Worm (Caenorhabditis elegans): ENCODE data around the gene ncx-6.

The ncx-6 gene

DNA sequence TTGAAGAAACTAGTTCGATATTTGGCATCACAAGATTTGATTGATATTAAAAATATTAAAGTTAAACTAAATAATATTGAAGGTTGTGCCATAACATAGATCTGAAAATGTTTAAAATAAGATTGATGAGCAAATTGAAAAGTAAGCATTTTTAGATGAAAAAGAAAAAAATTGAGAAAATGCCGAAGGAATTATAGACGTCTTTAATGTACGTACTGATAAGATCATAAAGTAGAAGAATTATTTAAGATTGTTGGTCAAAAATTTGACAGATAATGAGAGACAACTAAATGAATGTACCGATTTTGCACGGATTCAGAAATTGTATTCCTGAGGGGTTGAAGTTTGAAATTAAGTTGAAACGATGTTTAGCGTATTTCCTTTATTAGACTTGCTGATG lies 6.4 kb upstream of the ncx-6 start, which contains the start of gene ncx-7:
Gene ncx-7, minus strand, starts transcription at position 101 of the 400 bp plus-strand sequence.
- no peak for TF ChIP-seq ama-1 (optimal IDR thresholded peaks at IDR 0.05)
- no peak for TF ChIP-seq tra-4 (tag; optimal IDR thresholded peaks at IDR 0.05)
- TF ChIP-seq tbx-37 (GFP tag; conservative IDR thresholded peaks at IDR 0.05) = no peak

- peak; percentile 57 for TF ChIP-seq ama-1 (optimal IDR thresholded peaks at IDR 0.05)
- TF ChIP-seq sea-1 (GFP tag; conservative IDR thresholded peaks at IDR 0.05) = no peak
- no peak for TF ChIP-seq F13C5.2 (tag; optimal IDR thresholded peaks at IDR 0.05)
- no peak for TF ChIP-seq ceh-13 (GFP tag; optimal IDR thresholded peaks at IDR 0.05)
These were observed 3.5 kb upstream of the ncx-6 start for ce11 chrIII:9717243-9717642.

DNA sequence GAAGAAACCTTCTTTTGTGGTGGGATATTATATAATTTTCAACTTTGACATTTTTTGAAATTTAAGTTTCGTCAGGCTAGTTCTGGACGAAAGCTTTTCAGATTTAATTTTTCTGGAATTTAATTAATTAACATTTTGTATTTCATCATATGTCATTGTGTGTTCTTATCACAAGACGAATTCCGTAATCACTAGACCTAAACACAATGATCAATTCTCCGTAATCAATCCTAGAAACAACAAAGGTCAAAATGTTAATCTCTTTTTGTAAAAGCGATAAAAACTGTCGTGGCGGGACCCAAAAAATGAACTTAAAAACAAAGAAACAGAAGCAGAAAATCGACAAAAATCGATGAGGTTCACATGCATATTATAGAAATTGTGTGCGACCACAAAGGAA lies 982 bp upstream of the ncx-6 start:
- no peak for TF ChIP-seq aly-1 (tag; optimal IDR thresholded peaks at IDR 0.05)
- TF ChIP-seq pes-1 (GFP tag; IDR thresholded peaks at IDR 0.05) = no peak
- TF ChIP-seq scrt-1 (GFP tag; IDR thresholded peaks at IDR 0.05) = no peak
- no peak for TF ChIP-seq ceh-13 (GFP tag; optimal IDR thresholded peaks at IDR 0.05)
- TF ChIP-seq hmg-4 (GFP tag; optimal IDR thresholded peaks at IDR 0.05) = no peak
- TF ChIP-seq ama-1 (optimal IDR thresholded peaks at IDR 0.05) = no peak
- no peak for TF ChIP-seq tbx-37 (GFP tag; conservative IDR thresholded peaks at IDR 0.05)
- TF ChIP-seq ceh-36 (tag; optimal IDR thresholded peaks at IDR 0.05) = no peak
- TF ChIP-seq flt-1 (GFP tag; IDR thresholded peaks at IDR 0.05) = no peak
- no peak for TF ChIP-seq B0310.2 (tag; optimal IDR thresholded peaks at IDR 0.05)
- TF ChIP-seq tra-4 (tag; optimal IDR thresholded peaks at IDR 0.05) = no peak
- no peak for TF ChIP-seq ets-7 (tag; optimal IDR thresholded peaks at IDR 0.05)
- no peak for TF ChIP-seq tbx-11 (GFP tag; IDR thresholded peaks at IDR 0.05)
- TF ChIP-seq hnd-1 (tag; optimal IDR thresholded peaks at IDR 0.05) = no peak
- TF ChIP-seq sea-1 (GFP tag; conservative IDR thresholded peaks at IDR 0.05) = no peak
- no peak for TF ChIP-seq F13C5.2 (tag; optimal IDR thresholded peaks at IDR 0.05)

DNA sequence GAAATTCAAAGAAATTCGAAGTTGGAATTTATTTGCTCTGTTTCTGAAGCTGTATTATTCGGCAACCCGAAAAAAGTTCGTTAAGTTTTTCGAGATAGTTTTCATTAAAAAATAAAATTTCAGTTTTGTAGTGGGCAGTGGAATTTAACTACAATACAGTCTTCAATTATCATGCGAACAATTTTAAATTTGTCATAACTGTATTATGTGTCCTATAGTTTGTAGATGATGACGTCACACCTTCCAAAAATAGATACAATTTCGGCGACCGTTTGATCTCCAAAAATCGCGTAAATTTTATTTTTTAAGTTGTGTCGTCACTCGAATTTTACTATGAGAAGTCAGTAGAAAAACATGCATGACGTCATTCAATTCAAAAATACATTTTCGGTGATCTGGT lies 567 bp downstream of the ncx-6 start:
- no peak for TF ChIP-seq pes-1 (GFP tag; IDR thresholded peaks at IDR 0.05)
- no peak for TF ChIP-seq scrt-1 (GFP tag; IDR thresholded peaks at IDR 0.05)
- TF ChIP-seq ceh-36 (tag; optimal IDR thresholded peaks at IDR 0.05) = no peak

ce11 chrIII:9711163-9711562 lies 2.6 kb downstream of the ncx-6 start:
- TF ChIP-seq pes-1 (GFP tag; IDR thresholded peaks at IDR 0.05) (no peak), hmg-4 (GFP tag; optimal IDR thresholded peaks at IDR 0.05) (no peak), aly-1 (tag; optimal IDR thresholded peaks at IDR 0.05) (no peak), ama-1 (optimal IDR thresholded peaks at IDR 0.05) (no peak), sea-1 (GFP tag; conservative IDR thresholded peaks at IDR 0.05) (no peak), ets-7 (tag; optimal IDR thresholded peaks at IDR 0.05) (no peak), F13C5.2 (tag; optimal IDR thresholded peaks at IDR 0.05) (no peak), flt-1 (GFP tag; IDR thresholded peaks at IDR 0.05) (no peak), ceh-36 (tag; optimal IDR thresholded peaks at IDR 0.05) (no peak), scrt-1 (GFP tag; IDR thresholded peaks at IDR 0.05) (no peak), tbx-11 (GFP tag; IDR thresholded peaks at IDR 0.05) (no peak), tbx-37 (GFP tag; conservative IDR thresholded peaks at IDR 0.05) (no peak), hnd-1 (tag; optimal IDR thresholded peaks at IDR 0.05) (no peak), ceh-13 (GFP tag; optimal IDR thresholded peaks at IDR 0.05) (no peak), tra-4 (tag; optimal IDR thresholded peaks at IDR 0.05) (no peak), B0310.2 (tag; optimal IDR thresholded peaks at IDR 0.05) (no peak), hmbx-1 (tag; optimal IDR thresholded peaks at IDR 0.05) (no peak)

ce11 chrIII:9705157-9705905 lies 8.4 kb downstream of the ncx-6 start:
- TF ChIP-seq ceh-13 (GFP tag; optimal IDR thresholded peaks at IDR 0.05) = no peak
- no peak for TF ChIP-seq hmbx-1 (tag; optimal IDR thresholded peaks at IDR 0.05)
- TF ChIP-seq sea-1 (GFP tag; conservative IDR thresholded peaks at IDR 0.05) = no peak
- TF ChIP-seq scrt-1 (GFP tag; IDR thresholded peaks at IDR 0.05) = no peak
- TF ChIP-seq pes-1 (GFP tag; IDR thresholded peaks at IDR 0.05) = 0 out of 2 replicates have a peak, but pooled peaks have one; percentile 39
- peak; percentile 20 for TF ChIP-seq F13C5.2 (tag; optimal IDR thresholded peaks at IDR 0.05)
- no peak for TF ChIP-seq hnd-1 (tag; optimal IDR thresholded peaks at IDR 0.05)
- TF ChIP-seq ceh-36 (tag; optimal IDR thresholded peaks at IDR 0.05) = no peak
- no peak for TF ChIP-seq B0310.2 (tag; optimal IDR thresholded peaks at IDR 0.05)
- TF ChIP-seq ets-7 (tag; optimal IDR thresholded peaks at IDR 0.05) = no peak
- TF ChIP-seq tra-4 (tag; optimal IDR thresholded peaks at IDR 0.05) = no peak
- TF ChIP-seq flt-1 (GFP tag; IDR thresholded peaks at IDR 0.05) = no peak
- TF ChIP-seq aly-1 (tag; optimal IDR thresholded peaks at IDR 0.05) = no peak
- TF ChIP-seq tbx-37 (GFP tag; conservative IDR thresholded peaks at IDR 0.05) = 0 out of 2 replicates have a peak, but pooled peaks have one; percentile 25
- no peak for TF ChIP-seq tbx-11 (GFP tag; IDR thresholded peaks at IDR 0.05)
- TF ChIP-seq ama-1 (optimal IDR thresholded peaks at IDR 0.05) = no peak
- TF ChIP-seq hmg-4 (GFP tag; optimal IDR thresholded peaks at IDR 0.05) = peak; percentile 60

- TF ChIP-seq hmg-4 (GFP tag; optimal IDR thresholded peaks at IDR 0.05) (no peak), tbx-37 (GFP tag; conservative IDR thresholded peaks at IDR 0.05) (no peak), hmbx-1 (tag; optimal IDR thresholded peaks at IDR 0.05) (no peak), ceh-13 (GFP tag; optimal IDR thresholded peaks at IDR 0.05) (no peak), hnd-1 (tag; optimal IDR thresholded peaks at IDR 0.05) (no peak), ets-7 (tag; optimal IDR thresholded peaks at IDR 0.05) (no peak), F13C5.2 (tag; optimal IDR thresholded peaks at IDR 0.05) (no peak), pes-1 (GFP tag; IDR thresholded peaks at IDR 0.05) (no peak), scrt-1 (GFP tag; IDR thresholded peaks at IDR 0.05) (no peak), ceh-36 (tag; optimal IDR thresholded peaks at IDR 0.05) (no peak), B0310.2 (tag; optimal IDR thresholded peaks at IDR 0.05) (no peak), ama-1 (optimal IDR thresholded peaks at IDR 0.05) (no peak), aly-1 (tag; optimal IDR thresholded peaks at IDR 0.05) (no peak), tra-4 (tag; optimal IDR thresholded peaks at IDR 0.05) (no peak), tbx-11 (GFP tag; IDR thresholded peaks at IDR 0.05) (no peak), flt-1 (GFP tag; IDR thresholded peaks at IDR 0.05) (no peak), sea-1 (GFP tag; conservative IDR thresholded peaks at IDR 0.05) (no peak)
These were observed 9.2 kb downstream of the ncx-6 start for ce11 chrIII:9704606-9704938.
